Fruit fly (Drosophila melanogaster) Kc167 (cell line): Measurements from ENCODE around the gene Pez.

Experiments used
- Myc ChIP-seq: fragments of >200 bp; optimal IDR thresholded peaks from 2 replicates; lab custom pipeline; 2017; ENCODE audit warnings: missing external identifiers
- Sin3A ChIP-seq: fragments of >200 bp; optimal IDR thresholded peaks from 2 replicates; lab custom pipeline; 2018; ENCODE audit warnings: missing external identifiers
- h ChIP-seq: fragments of >200 bp; optimal IDR thresholded peaks from 3 replicates; lab custom pipeline; 2018; ENCODE audit warnings: missing external identifiers
- insv ChIP-seq: fragments of >200 bp; optimal IDR thresholded peaks from 3 replicates; lab custom pipeline; 2018; ENCODE audit warnings: missing external identifiers
- psq ChIP-seq: fragments of >200 bp; optimal IDR thresholded peaks from 2 replicates; lab custom pipeline; 2017; ENCODE audit warnings: missing external identifiers
- ttk ChIP-seq: sonication (Bioruptor generic); optimal IDR thresholded peaks from 2 replicates; lab custom pipeline; 2017; ENCODE audit warnings: missing external identifiers

The Pez gene

DNA sequence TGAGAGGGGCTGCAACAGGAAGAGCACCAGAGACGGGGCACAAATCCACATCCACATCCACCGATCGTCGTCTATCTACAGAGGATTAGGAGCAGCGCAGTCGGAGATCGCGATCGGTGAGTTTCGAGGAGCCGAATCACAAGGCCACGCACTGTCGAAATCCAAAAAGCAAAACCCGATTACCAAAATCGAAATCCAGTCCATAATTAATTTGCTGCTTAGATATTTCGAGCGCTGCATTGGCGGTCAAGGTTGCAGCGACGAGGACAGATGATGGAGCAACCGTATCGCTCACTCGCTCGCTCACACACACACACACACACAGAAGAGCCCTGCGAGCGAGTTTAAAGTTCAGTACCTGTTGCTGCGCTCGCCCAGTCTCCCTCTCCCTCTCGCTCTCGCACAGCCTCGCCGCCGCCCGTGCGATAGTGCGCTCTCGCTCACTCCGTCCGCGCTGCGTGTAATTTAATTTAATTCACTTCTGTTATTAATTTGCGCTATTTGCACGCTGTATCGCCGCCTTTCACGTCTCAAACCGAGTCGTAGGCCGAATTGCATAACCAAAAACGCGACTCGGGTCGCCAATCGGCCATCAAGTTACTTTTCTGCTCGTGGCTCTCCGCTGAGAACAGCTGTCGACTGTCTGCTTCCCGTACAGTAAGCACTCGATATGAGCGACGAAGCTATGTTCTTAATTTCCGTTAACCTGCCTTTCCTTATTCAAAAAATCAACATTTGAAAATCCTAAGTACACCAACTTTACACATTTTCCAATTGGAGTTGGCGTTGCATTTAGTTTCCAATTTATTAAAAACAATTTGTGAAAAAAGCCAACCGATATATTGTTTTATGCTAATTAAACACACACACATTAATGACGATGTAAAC is 783 bp upstream of the Pez start:
- TF ChIP-seq insv (lab: Kevin White, UChicago): no peak
- TF ChIP-seq psq (lab: Kevin White, UChicago): no peak
- no peak for TF ChIP-seq ttk
- TF ChIP-seq h: no peak
- no peak for TF ChIP-seq Sin3A (lab: Kevin White, UChicago)
- TF ChIP-seq Myc (lab: Kevin White, UChicago): no peak

DNA sequence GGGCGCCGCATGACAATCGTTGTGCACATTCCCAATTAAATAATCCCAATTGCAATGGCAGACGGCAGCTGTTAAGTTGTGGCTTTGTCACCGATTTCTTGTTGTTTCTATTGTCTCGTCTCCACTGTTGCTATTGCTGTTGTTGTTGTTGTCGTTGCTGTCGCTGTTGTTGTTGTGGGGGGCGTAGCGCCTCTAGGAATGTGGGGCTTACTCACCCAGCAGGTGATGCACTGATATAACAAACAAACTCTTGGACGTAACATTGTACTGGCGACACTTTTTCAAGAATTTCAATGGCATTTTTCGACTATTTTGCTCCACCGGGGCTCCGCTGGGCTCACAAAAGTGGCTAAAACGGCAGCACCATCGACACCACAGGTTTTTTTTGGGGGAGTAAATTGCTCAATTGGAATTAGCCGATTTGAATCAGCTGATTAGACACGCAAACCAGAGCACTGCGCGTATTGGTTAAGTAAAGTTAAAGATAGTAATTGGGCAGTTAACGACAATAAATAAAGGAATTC is 566 bp downstream of the Pez start:
- TF ChIP-seq ttk (no peak), psq (lab: Kevin White, UChicago) (no peak), Sin3A (lab: Kevin White, UChicago) (no peak), insv (lab: Kevin White, UChicago) (no peak), Myc (lab: Kevin White, UChicago) (no peak), h (no peak)

DNA sequence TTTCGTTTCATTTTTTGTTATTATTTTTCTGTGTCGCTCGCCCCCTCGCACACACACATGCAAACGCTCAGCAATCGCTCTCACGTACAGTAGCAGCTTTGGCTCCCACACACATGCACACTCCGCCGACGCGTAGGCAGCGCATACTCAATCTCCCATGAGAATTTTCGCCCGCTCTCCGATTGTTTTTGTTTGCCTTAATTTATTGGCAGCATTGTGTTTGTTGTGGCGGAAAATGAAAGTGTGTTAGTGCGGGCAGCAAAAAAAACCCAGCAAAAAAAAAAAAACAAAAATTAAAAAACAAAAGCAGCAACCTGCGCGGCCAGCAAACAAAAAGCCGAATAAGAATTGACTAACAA is 14.1 kb downstream of the Pez start:
- no peak for TF ChIP-seq psq (lab: Kevin White, UChicago)
- TF ChIP-seq insv (lab: Kevin White, UChicago): no peak
- TF ChIP-seq Myc (lab: Kevin White, UChicago): no peak
- no peak for TF ChIP-seq Sin3A (lab: Kevin White, UChicago)
- TF ChIP-seq h: no peak
- TF ChIP-seq ttk: no peak

DNA sequence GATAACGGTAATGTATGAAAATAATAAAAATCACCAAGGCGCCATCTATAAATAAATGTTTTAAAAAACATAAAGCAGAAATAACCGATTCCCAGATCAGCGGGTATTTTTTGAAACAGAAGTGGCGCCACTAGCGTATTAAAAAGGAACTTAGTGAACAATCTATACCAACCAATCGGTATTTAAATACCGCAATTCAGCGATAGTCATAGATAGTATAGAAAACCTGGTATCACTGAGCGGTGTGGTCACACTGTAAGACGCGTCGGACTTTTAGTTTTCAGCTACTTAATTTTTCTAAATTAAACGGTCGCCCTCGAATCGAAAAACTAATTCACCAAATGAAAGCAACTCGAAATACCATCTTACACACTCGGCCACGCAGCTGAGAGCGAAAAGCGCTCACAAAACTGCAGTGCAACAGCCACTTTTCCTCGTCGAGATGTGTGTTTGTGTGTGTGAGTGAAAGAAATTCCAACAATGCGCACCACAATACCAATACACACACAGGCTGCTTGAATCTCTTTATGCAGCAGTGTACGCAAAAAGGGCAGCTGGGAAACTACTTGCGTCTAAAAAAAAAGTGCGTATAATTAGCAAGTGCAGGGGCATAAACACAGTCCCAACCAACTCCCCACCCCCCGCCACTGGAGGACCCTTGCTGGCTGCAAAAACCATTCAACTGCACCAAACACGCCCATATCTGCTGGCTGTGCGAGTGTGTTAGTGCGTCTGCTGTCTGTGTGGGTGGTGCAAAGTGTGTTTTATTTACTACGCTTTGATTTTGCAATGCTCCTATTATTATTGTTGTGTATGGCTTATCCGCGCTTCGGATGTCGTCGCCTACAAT is 14.7 kb downstream of the Pez start, which contains the start of gene PDZ-GEF:
PDZ-GEF (plus strand) TSS at position 232 of the 850 bp plus-strand sequence.
- TF ChIP-seq insv (lab: Kevin White, UChicago): no peak

DNA sequence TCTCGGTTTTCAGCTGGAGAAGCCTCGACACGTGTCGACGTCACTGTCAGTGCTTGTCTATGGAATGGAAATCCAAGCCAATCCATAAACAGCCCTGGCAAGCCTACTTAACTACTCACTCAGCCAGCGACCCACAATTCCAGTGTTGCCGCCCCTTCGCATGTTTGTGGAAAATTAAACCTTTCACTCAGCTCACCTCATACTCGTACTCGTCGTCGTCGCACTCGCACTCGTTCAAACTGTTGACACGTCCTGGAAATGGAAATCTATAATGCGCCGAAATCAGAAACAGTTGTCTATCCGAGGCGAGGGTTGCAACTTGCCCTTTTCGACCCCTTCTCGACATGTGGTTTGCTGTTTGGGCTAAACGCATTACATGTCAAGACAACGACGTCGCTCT is 19.4 kb downstream of the Pez start:
- TF ChIP-seq insv (lab: Kevin White, UChicago) (no peak), h (no peak), psq (lab: Kevin White, UChicago) (no peak), Sin3A (lab: Kevin White, UChicago) (no peak), ttk (no peak), Myc (lab: Kevin White, UChicago) (no peak)

DNA sequence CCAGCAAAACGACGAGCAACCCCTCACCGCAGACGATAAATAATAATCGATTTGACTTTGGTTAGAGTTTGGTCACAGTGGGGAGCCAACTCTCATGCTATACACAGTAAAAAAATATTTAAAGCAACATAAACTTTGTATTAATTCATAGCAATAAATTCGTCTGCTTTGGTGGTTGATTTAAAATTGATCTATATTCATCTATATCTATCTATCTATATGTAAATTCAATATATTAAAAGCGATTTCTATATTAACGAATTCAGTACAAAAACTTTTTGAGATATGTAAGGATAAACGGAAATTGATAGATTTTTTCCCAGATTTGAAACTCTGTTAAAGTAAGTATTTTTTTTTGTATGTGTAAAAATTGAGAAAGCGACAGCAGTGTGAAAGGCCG is 28.6 kb downstream of the Pez start:
- TF ChIP-seq insv (lab: Kevin White, UChicago): no peak
- no peak for TF ChIP-seq ttk

DNA sequence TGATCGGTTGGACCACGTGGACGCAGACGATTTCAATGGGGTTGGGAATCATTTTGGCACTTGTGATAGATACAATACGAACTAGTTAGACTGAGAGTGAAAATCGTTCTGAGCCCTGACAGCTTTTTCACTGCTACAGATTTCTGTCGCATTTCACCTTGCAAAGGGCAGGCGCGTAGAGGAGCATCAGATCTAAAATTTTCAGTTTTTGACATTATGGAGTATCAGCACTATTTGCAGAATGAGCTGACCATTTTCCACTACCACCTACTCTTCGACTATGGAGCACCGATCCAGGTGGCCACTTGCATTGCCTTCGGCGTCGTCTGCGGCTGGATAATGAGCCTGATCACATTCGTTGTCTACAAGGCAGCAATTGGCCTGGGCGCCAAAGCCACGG is 29.8 kb downstream of the Pez start, which contains the start of the genes CG43922 and CG13984:
CG43922 (minus strand) TSS at position 101 of the 400 bp plus-strand sequence.
CG13984 (plus strand) TSS at position 169 of the 400 bp plus-strand sequence.
- TF ChIP-seq Myc (lab: Kevin White, UChicago): no peak
- no peak for TF ChIP-seq insv (lab: Kevin White, UChicago)
- no peak for TF ChIP-seq h

DNA sequence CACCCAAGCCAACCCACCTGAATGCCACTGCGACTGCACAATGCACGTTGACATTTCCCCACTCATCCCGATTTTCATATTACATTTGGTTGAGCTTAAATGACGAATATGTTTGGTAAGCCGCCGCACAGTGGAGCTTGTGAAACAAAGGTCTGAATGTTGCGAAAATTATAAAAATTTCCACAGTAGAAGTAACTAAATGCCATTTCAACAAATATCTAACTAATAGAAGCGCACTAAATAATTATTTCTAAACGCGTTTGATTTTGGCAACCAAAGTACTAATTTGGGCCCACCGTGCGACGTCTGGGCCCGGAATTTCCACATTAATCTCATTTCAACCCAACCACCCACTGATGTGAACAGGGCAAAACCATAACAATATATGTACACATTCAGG is 31.6 kb downstream of the Pez start:
- TF ChIP-seq Myc (lab: Kevin White, UChicago) (no peak), psq (lab: Kevin White, UChicago) (no peak), insv (lab: Kevin White, UChicago) (no peak), Sin3A (lab: Kevin White, UChicago) (no peak), ttk (no peak), h (no peak)

DNA sequence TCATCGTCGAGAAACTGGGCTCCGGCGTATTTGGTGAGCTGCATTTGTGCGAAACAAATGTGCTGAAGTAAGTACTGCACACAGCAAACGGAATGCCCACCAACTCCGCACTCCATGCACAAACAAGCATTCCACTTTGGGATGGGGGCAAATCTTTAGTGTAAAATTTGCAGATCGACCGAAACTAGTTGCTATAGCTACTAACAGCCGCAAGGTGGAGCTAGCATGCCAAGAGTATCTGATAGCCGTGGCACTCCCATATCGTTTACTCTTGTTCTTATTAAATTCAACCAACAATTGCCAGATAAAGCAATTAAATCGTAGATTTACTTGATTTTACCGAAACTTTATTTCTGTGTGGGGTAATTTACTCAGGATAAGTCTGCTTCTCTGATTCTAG is 36.9 kb downstream of the Pez start:
- TF ChIP-seq ttk (no peak), Sin3A (lab: Kevin White, UChicago) (no peak), Myc (lab: Kevin White, UChicago) (no peak), psq (lab: Kevin White, UChicago) (no peak), h (no peak), insv (lab: Kevin White, UChicago) (no peak)

DNA sequence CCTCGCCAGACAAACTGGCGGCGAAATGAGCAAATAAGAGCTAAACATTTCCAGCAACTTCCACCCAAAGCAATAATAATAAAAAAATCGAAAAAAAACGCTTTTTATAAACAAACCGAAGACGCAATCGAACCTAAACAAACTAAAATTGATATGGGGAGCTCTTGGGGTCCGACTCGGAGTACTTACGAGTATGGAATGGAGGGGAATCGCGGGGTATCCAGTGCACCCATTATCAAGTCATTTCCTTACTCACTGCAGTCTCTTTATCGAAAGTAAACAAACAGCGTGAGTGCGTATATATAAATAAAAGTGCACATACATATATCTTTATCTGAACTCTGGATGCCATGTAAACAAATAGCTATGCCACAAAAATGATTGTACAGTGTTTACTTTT is 46.9 kb downstream of the Pez start:
- no peak for TF ChIP-seq Sin3A (lab: Kevin White, UChicago)
- no peak for TF ChIP-seq insv (lab: Kevin White, UChicago)
- no peak for TF ChIP-seq Myc (lab: Kevin White, UChicago)
- TF ChIP-seq h: no peak
- TF ChIP-seq psq (lab: Kevin White, UChicago): no peak
- no peak for TF ChIP-seq ttk

DNA sequence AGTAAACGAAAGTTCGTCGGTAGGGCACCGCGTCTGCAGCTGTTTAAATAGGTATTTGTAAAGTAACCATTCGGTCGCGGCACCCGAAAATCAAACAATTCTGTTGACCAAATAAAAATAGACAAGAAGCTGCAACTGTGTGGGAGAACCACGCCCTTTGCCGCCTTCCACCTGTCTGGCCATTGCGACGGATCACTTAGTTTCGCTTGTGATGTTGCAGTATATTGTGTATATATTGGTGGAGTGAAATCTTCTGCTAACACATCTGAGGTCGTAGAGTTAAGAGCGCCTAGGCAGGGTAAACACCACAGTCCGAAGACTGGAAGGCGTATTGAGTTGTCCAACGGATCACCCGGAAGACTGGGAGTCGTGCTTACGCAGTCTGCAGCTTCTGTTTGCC is 55.1 kb downstream of the Pez start:
- TF ChIP-seq psq (lab: Kevin White, UChicago): no peak
- no peak for TF ChIP-seq Myc (lab: Kevin White, UChicago)
- TF ChIP-seq ttk: no peak
- no peak for TF ChIP-seq insv (lab: Kevin White, UChicago)
- no peak for TF ChIP-seq h
- no peak for TF ChIP-seq Sin3A (lab: Kevin White, UChicago)
